Worm (Caenorhabditis elegans) whole organism, early embryonic: Measurements from ENCODE around the gene D1044.6.

Experiments
- B0310.2 ChIP-seq: sonication (generic microtip); optimal IDR thresholded peaks from 2 replicates; lab custom pipeline; 2016; ENCODE audit warnings: mild to moderate bottlenecking, missing genetic modification characterization, missing compliant biosample characterization
- F13C5.2 ChIP-seq: sonication (generic microtip); optimal IDR thresholded peaks from 2 replicates; lab custom pipeline; 2017; ENCODE audit warnings: mild to moderate bottlenecking, missing genetic modification characterization, inconsistent platforms, missing compliant biosample characterization
- hnd-1 ChIP-seq: sonication (generic microtip); optimal IDR thresholded peaks from 2 replicates; lab custom pipeline; 2016; ENCODE audit warnings: missing genetic modification characterization, missing compliant biosample characterization
- scrt-1 ChIP-seq: fragments of 200-800 bp; sonication (Bioruptor generic); IDR thresholded peaks from 2 replicates; pipeline ENCODE4 v1.3.6; 2022; ENCODE audit warnings: missing genetic modification characterization, missing compliant biosample characterization

DNA sequence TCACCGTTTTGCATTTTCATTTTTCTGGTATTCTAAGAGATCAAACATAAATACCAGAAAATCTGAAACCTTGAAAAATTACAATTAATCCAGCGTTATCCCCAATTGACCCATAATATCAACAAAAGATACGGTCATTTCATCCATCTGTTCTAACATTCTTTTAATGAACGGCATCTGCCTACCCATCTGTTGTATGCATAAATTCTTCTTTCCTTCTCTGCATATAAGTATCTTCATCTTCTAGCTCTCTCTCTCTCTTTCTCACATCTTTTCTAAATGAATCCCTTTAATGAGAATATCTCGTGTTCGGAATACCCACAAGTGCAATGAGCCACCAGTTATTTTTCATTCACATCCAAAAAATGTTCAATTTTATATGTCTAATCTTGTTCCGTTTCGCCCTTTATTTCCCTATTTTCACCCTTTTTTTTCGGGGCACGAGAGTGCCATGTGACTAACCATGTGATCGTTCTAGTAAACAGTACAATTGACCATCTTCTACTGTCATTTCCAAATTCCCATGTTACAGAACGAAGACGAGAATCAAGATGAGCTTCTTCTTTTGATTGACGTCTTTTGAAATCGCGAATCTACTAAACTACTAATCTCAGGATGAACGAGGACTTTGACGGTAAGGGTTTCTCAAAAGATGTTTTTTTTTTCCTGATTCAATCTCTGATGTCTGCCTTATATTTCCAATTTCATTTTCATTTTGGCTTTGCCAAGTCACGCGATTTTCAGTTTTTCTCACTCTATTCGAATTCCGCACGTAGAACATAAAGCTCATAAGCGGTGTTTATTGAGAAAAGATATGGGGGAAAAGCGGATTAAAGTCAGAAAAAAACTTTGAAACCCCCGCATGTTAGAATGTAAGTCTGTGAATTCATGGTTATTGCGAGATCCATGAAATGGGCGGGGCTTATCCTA is 41.4 kb downstream of the D1044.6 start, which contains the start of gene R02F2.1:
- TF ChIP-seq F13C5.2 (tag; lab: Kevin White, UChicago) (no peak), B0310.2 (tag; lab: Kevin White, UChicago) (no peak), hnd-1 (no peak), scrt-1 (GFP tag; lab: Robert Waterston, UW) (no peak)
